Worm (Caenorhabditis elegans): ENCODE data around the gene srh-296.

ce11 chrV:17795655-17796054 lies 14.5 kb upstream of the srh-296 start, which contains the start of gene srh-288:
- TF ChIP-seq hmg-4 (GFP tag; optimal IDR thresholded peaks at IDR 0.05) (no peak), ceh-36 (tag; optimal IDR thresholded peaks at IDR 0.05) (no peak), ama-1 (optimal IDR thresholded peaks at IDR 0.05) (no peak), tbx-37 (GFP tag; conservative IDR thresholded peaks at IDR 0.05) (no peak), sea-1 (GFP tag; conservative IDR thresholded peaks at IDR 0.05) (no peak), tbx-11 (GFP tag; IDR thresholded peaks at IDR 0.05) (no peak), pes-1 (GFP tag; IDR thresholded peaks at IDR 0.05) (no peak), flt-1 (GFP tag; IDR thresholded peaks at IDR 0.05) (no peak), aly-1 (tag; optimal IDR thresholded peaks at IDR 0.05) (no peak), hmbx-1 (tag; optimal IDR thresholded peaks at IDR 0.05) (no peak), F13C5.2 (tag; optimal IDR thresholded peaks at IDR 0.05) (no peak), tra-4 (tag; optimal IDR thresholded peaks at IDR 0.05) (no peak), B0310.2 (tag; optimal IDR thresholded peaks at IDR 0.05) (no peak)

Measured in whole organism, early embryonic.